Fruit fly (Drosophila melanogaster) whole organism, embryonic: ENCODE data around the gene CG15375.

ENCODE experiments used
- Bgb ChIP-seq: fragments of 200-800 bp; sonication (Bioruptor generic); IDR thresholded peaks from 2 replicates; pipeline ENCODE4 v1.3.6; 2022; ENCODE audit warnings: missing biosample characterization, missing genetic modification characterization; ENCODE audit not compliant: partially characterized antibody
- Blimp-1 ChIP-seq: fragments of 200-800 bp; sonication (Bioruptor generic); optimal IDR thresholded peaks from 3 replicates; lab custom pipeline; 2018; ENCODE audit warnings: missing biosample characterization, missing genetic modification characterization, mild to moderate bottlenecking, moderate library complexity, missing genetic modification reagents
- Bteb2 ChIP-seq: fragments of 200-800 bp; sonication (Bioruptor generic); optimal IDR thresholded peaks from 2 replicates; lab custom pipeline; 2016; ENCODE audit warnings: missing biosample characterization, missing genetic modification characterization
- CG12659 ChIP-seq: fragments of 200-800 bp; sonication (Bioruptor generic); optimal IDR thresholded peaks from 3 replicates; lab custom pipeline; 2017; ENCODE audit warnings: mild to moderate bottlenecking, missing biosample characterization, missing genetic modification reagents, missing genetic modification characterization
- CG14014 ChIP-seq: fragments of 200-800 bp; sonication (Bioruptor generic); IDR thresholded peaks from 2 replicates; pipeline ENCODE4 v1.3.6; 2022; ENCODE audit warnings: missing biosample characterization, missing genetic modification characterization
- CG15514 ChIP-seq: fragments of 200-800 bp; sonication (Bioruptor generic); optimal IDR thresholded peaks from 3 replicates; lab custom pipeline; 2017; ENCODE audit warnings: missing biosample characterization, missing genetic modification characterization, mild to moderate bottlenecking, moderate library complexity, missing genetic modification reagents
- CG16813 ChIP-seq: fragments of 200-800 bp; sonication (Bioruptor generic); IDR thresholded peaks from 3 replicates; pipeline ENCODE4 v1.3.6; 2022; ENCODE audit warnings: missing biosample characterization, missing genetic modification characterization; ENCODE audit not compliant: partially characterized antibody
- CG18262 ChIP-seq: fragments of 200-800 bp; optimal IDR thresholded peaks from 3 replicates; lab custom pipeline; 2019; ENCODE audit warnings: missing biosample characterization, mild to moderate bottlenecking, missing genetic modification characterization, moderate library complexity
- CG2129 ChIP-seq: fragments of 200-800 bp; sonication (Bioruptor generic); IDR thresholded peaks from 2 replicates; pipeline ENCODE4 v1.3.6; 2022; ENCODE audit warnings: missing biosample characterization, missing genetic modification characterization; ENCODE audit not compliant: partially characterized antibody
- CG3065 ChIP-seq: fragments of 200-800 bp; sonication (Bioruptor generic); optimal IDR thresholded peaks from 2 replicates; lab custom pipeline; 2016; ENCODE audit warnings: missing biosample characterization, missing genetic modification characterization
- CG4328 ChIP-seq: fragments of 200-800 bp; sonication (Bioruptor generic); optimal IDR thresholded peaks from 3 replicates; lab custom pipeline; 2017; ENCODE audit warnings: missing biosample characterization, missing genetic modification reagents, missing genetic modification characterization
- CG4617 ChIP-seq: fragments of 200-800 bp; sonication (Bioruptor generic); optimal IDR thresholded peaks from 3 replicates; lab custom pipeline; 2016; ENCODE audit warnings: missing biosample characterization, missing genetic modification characterization, borderline replicate concordance
- CG6765 ChIP-seq: fragments of 200-800 bp; sonication (Bioruptor generic); optimal IDR thresholded peaks from 3 replicates; lab custom pipeline; 2017; ENCODE audit warnings: missing biosample characterization, mild to moderate bottlenecking, missing genetic modification characterization
- CG6791 ChIP-seq: fragments of 200-800 bp; sonication (Bioruptor generic); IDR thresholded peaks from 3 replicates; pipeline ENCODE4 v1.3.6; 2022; ENCODE audit warnings: missing biosample characterization, missing genetic modification characterization; ENCODE audit not compliant: partially characterized antibody
- CG7786 ChIP-seq: fragments of 200-800 bp; sonication (Bioruptor generic); optimal IDR thresholded peaks from 2 replicates; lab custom pipeline; 2016; ENCODE audit warnings: missing biosample characterization, missing genetic modification characterization
- CG7963 ChIP-seq: fragments of 200-800 bp; sonication (Bioruptor generic); IDR thresholded peaks from 3 replicates; pipeline ENCODE4 v1.3.6; 2022; ENCODE audit warnings: missing biosample characterization, missing genetic modification characterization; ENCODE audit not compliant: partially characterized antibody
- CG8290 ChIP-seq, 3 experiments: fragments of 200-800 bp; sonication (Bioruptor generic); optimal IDR thresholded peaks; 2 replicates each; lab custom pipeline; 2016 to 2019; ENCODE audit warnings: missing biosample characterization in 3 of 3, missing genetic modification characterization in 3 of 3, mild to moderate bottlenecking in 2 of 3, moderate library complexity in 1 of 3
- CG8765 ChIP-seq: fragments of 200-800 bp; sonication (Bioruptor generic); IDR thresholded peaks from 2 replicates; pipeline ENCODE4 v1.3.6; 2022; ENCODE audit warnings: missing biosample characterization, missing genetic modification characterization
- CG9797 ChIP-seq: fragments of 200-800 bp; sonication (Bioruptor generic); optimal IDR thresholded peaks from 3 replicates; lab custom pipeline; 2018; ENCODE audit warnings: missing biosample characterization, mild to moderate bottlenecking, missing genetic modification characterization
- Dp ChIP-seq: fragments of 200-800 bp; sonication (Bioruptor generic); optimal IDR thresholded peaks from 2 replicates; lab custom pipeline; 2018; ENCODE audit warnings: missing biosample characterization, mild to moderate bottlenecking, missing genetic modification characterization, moderate library complexity
- Dref ChIP-seq: fragments of 200-800 bp; sonication (Bioruptor generic); IDR thresholded peaks from 2 replicates; pipeline ENCODE4 v1.3.6; 2022; ENCODE audit warnings: missing biosample characterization, missing genetic modification characterization
- E2f2 ChIP-seq: fragments of 200-800 bp; sonication (Bioruptor generic); IDR thresholded peaks from 2 replicates; pipeline ENCODE4 v1.3.6; 2022; ENCODE audit warnings: missing biosample characterization, missing genetic modification characterization
- HHEX ChIP-seq: fragments of 200-800 bp; sonication (Bioruptor generic); optimal IDR thresholded peaks from 3 replicates; lab custom pipeline; 2017; ENCODE audit warnings: missing biosample characterization, mild to moderate bottlenecking, missing genetic modification characterization, missing genetic modification reagents
- HLH3B ChIP-seq: fragments of 200-800 bp; sonication (Bioruptor generic); IDR thresholded peaks from 2 replicates; pipeline ENCODE4 v1.3.6; 2022; ENCODE audit warnings: missing biosample characterization, missing genetic modification characterization
- HmgZ ChIP-seq: fragments of 200-800 bp; sonication (Bioruptor generic); optimal IDR thresholded peaks from 2 replicates; lab custom pipeline; 2018; ENCODE audit warnings: missing biosample characterization, mild to moderate bottlenecking, missing genetic modification characterization
- Lhr ChIP-seq: fragments of 200-800 bp; sonication (Bioruptor generic); optimal IDR thresholded peaks from 3 replicates; lab custom pipeline; 2017; ENCODE audit warnings: mild to moderate bottlenecking, missing biosample characterization, missing genetic modification reagents, missing genetic modification characterization
- Myb ChIP-seq: fragments of 200-800 bp; sonication (Bioruptor generic); optimal IDR thresholded peaks from 2 replicates; lab custom pipeline; 2016; ENCODE audit warnings: missing biosample characterization, missing genetic modification characterization
- Rx ChIP-seq: fragments of 200-800 bp; sonication (Bioruptor generic); IDR thresholded peaks from 2 replicates; pipeline ENCODE4 v1.3.6; 2022; ENCODE audit warnings: missing biosample characterization, missing genetic modification characterization
- Tbp ChIP-seq: fragments of >200 bp; optimal IDR thresholded peaks from 2 replicates; lab custom pipeline; 2018; ENCODE audit warnings: missing biosample characterization, missing genetic modification characterization
- chinmo ChIP-seq: fragments of 200-800 bp; sonication (Bioruptor generic); IDR thresholded peaks from 4 replicates; pipeline ENCODE4 v1.3.6; 2022; ENCODE audit warnings: missing biosample characterization, missing genetic modification characterization; ENCODE audit not compliant: partially characterized antibody
- dm ChIP-seq: fragments of 200-800 bp; sonication (Bioruptor generic); optimal IDR thresholded peaks from 3 replicates; lab custom pipeline; 2016; ENCODE audit warnings: missing biosample characterization, missing genetic modification characterization
- ftz-f1 ChIP-seq: fragments of 200-800 bp; sonication (Bioruptor generic); optimal IDR thresholded peaks from 2 replicates; lab custom pipeline; 2016; ENCODE audit warnings: missing biosample characterization, missing genetic modification characterization
- knrl ChIP-seq: fragments of 200-800 bp; sonication (Bioruptor generic); IDR thresholded peaks from 3 replicates; pipeline ENCODE4 v1.3.6; 2022; ENCODE audit warnings: missing biosample characterization, missing genetic modification characterization; ENCODE audit not compliant: partially characterized antibody
- lov ChIP-seq, 2 experiments: fragments of 200-800 bp in 1 of 2; fragments of >200 bp in 1 of 2; sonication (Bioruptor generic) in 1 of 2; IDR thresholded peaks in 1 of 2; optimal IDR thresholded peaks in 1 of 2; 2 replicates in 1 of 2; 3 replicates in 1 of 2; pipeline versions ENCODE4 v1.3.6 to Lab custom; 2017 to 2022; ENCODE audit warnings: missing biosample characterization in 1 of 2, missing genetic modification characterization in 1 of 2
- mld ChIP-seq: fragments of 200-800 bp; sonication (Bioruptor generic); IDR thresholded peaks from 3 replicates; pipeline ENCODE4 v1.3.6; 2022; ENCODE audit warnings: missing biosample characterization, missing genetic modification characterization; ENCODE audit not compliant: partially characterized antibody
- nerfin-2 ChIP-seq: fragments of 200-800 bp; sonication (Bioruptor generic); IDR thresholded peaks from 2 replicates; pipeline ENCODE4 v1.3.6; 2022; ENCODE audit warnings: missing biosample characterization, missing genetic modification characterization; ENCODE audit not compliant: partially characterized antibody
- nmo ChIP-seq: fragments of 200-800 bp; sonication (Bioruptor generic); optimal IDR thresholded peaks from 2 replicates; lab custom pipeline; 2018; ENCODE audit warnings: missing biosample characterization, mild to moderate bottlenecking, missing genetic modification characterization, moderate library complexity
- run ChIP-seq: fragments of 200-800 bp; sonication (Bioruptor generic); optimal IDR thresholded peaks from 3 replicates; lab custom pipeline; 2018; ENCODE audit warnings: missing biosample characterization, mild to moderate bottlenecking, missing genetic modification characterization
- sens ChIP-seq: fragments of 200-800 bp; sonication (Bioruptor generic); peaks from one replicate; lab custom pipeline; 2016; ENCODE audit warnings: missing biosample characterization, missing genetic modification characterization
- slou ChIP-seq: fragments of 200-800 bp; sonication (Bioruptor generic); optimal IDR thresholded peaks from 3 replicates; lab custom pipeline; 2016; ENCODE audit warnings: missing biosample characterization, missing genetic modification characterization
- tin ChIP-seq: fragments of 200-800 bp; sonication (Bioruptor generic); optimal IDR thresholded peaks from 3 replicates; lab custom pipeline; 2016; ENCODE audit warnings: missing biosample characterization, missing genetic modification characterization
- tna ChIP-seq: fragments of 200-800 bp; sonication (Bioruptor generic); IDR thresholded peaks from 2 replicates; pipeline ENCODE4 v1.3.6; 2022; ENCODE audit warnings: missing biosample characterization, missing genetic modification characterization; ENCODE audit not compliant: partially characterized antibody
- toy ChIP-seq: fragments of 200-800 bp; sonication (Bioruptor generic); IDR thresholded peaks from 2 replicates; pipeline ENCODE4 v1.3.6; 2022; ENCODE audit warnings: missing biosample characterization, missing genetic modification characterization
- unc-4 ChIP-seq: fragments of 200-800 bp; sonication (Bioruptor generic); IDR thresholded peaks from 2 replicates; pipeline ENCODE4 v1.3.6; 2022; ENCODE audit warnings: missing biosample characterization, missing genetic modification characterization; ENCODE audit not compliant: partially characterized antibody
- vnd ChIP-seq: fragments of 200-800 bp; sonication (Bioruptor generic); IDR thresholded peaks from 3 replicates; pipeline ENCODE4 v1.3.6; 2022; ENCODE audit warnings: missing biosample characterization, missing genetic modification characterization; ENCODE audit not compliant: partially characterized antibody
- zfh2 ChIP-seq: fragments of 200-800 bp; sonication (Bioruptor generic); optimal IDR thresholded peaks from 2 replicates; lab custom pipeline; 2016; ENCODE audit warnings: missing biosample characterization, missing genetic modification characterization

The CG15375 gene

DNA sequence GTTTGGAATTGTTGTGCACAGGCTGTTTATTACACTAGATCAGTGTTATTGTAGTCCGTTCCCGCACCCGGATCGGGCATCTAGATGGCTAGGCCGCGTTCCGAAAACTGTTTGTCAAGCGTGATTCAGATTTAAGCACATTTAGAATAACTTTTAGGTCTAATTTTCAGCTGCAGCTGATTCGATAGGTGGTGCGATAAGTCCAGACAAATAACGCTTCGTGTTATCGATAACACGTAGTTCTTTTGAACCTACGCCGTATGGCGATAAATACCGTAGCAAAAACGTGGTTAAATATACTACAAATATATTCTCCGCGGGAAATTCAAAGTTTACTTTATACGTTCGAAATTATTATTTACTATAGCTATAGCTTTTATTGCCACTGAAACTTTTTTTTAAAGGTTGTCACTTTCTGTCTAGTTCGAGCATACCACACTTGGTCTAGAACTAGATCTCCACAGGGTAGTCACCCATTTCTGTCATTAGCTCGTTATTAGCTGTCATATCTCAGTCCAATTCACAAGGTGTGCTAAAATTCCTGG, at the start of gene CG15375, which contains the start of gene Cmtr1 (continued):
- no peak for TF ChIP-seq CG4328 (GFP tag; lab: Kevin White, UChicago)
- peak; percentile 68 for TF ChIP-seq nerfin-2 (GFP tag; lab: Robert Waterston, UW)
- no peak for TF ChIP-seq CG7786
- TF ChIP-seq HHEX (GFP tag; lab: Kevin White, UChicago): no peak
- no peak for TF ChIP-seq Rx
- no peak for TF ChIP-seq CG3065 (GFP tag; lab: Kevin White, UChicago)
- TF ChIP-seq mld (GFP tag; lab: Robert Waterston, UW): peak; percentile 71; the same call in 2 of the 3 replicates
- peak; percentile 74; the same call in 3 of the 4 replicates for TF ChIP-seq chinmo (GFP tag; lab: Robert Waterston, UW)
- TF ChIP-seq dm (GFP tag; lab: Kevin White, UChicago): peak; percentile 47
- TF ChIP-seq zfh2: no peak
- peak; percentile 44 for TF ChIP-seq CG2129 (GFP tag; lab: Robert Waterston, UW)
- TF ChIP-seq ftz-f1 (GFP tag; lab: Kevin White, UChicago): no peak
- peak; percentile 75 for TF ChIP-seq tna (GFP tag; lab: Robert Waterston, UW)
- TF ChIP-seq CG15514 (GFP tag; lab: Kevin White, UChicago): peak; percentile 98
- TF ChIP-seq Dref (GFP tag; lab: Robert Waterston, UW): peak; percentile 87
- TF ChIP-seq CG8765: no peak
- TF ChIP-seq lov (optimal IDR thresholded peaks at IDR 0.05; lab: Kevin White, UChicago): no peak
- no peak for TF ChIP-seq lov (GFP tag; IDR thresholded peaks at IDR 0.05; lab: Robert Waterston, UW)
- peak; percentile 65 for TF ChIP-seq CG4617
- TF ChIP-seq Dp (GFP tag; lab: Kevin White, UChicago): peak; percentile 85
- no peak for TF ChIP-seq tin (GFP tag; lab: Kevin White, UChicago)
- TF ChIP-seq knrl (GFP tag; lab: Robert Waterston, UW): peak; percentile 65; the same call in 2 of the 3 replicates
- peak; percentile 74 for TF ChIP-seq CG7963 (GFP tag; lab: Robert Waterston, UW)
- TF ChIP-seq nmo (GFP tag; lab: Kevin White, UChicago): peak; percentile 18
- TF ChIP-seq unc-4 (GFP tag; lab: Robert Waterston, UW): peak; percentile 81
- peak; percentile 80 for TF ChIP-seq CG6791
- no peak for TF ChIP-seq Blimp-1
- TF ChIP-seq slou (GFP tag; lab: Kevin White, UChicago): no peak
- peak; percentile 7 for TF ChIP-seq HmgZ (tag; lab: Kevin White, UChicago)
- TF ChIP-seq E2f2 (GFP tag; lab: Robert Waterston, UW): peak; percentile 92
- TF ChIP-seq CG9797 (GFP tag; lab: Kevin White, UChicago): peak; percentile 35
- TF ChIP-seq Bteb2 (GFP tag; lab: Kevin White, UChicago): no peak
- TF ChIP-seq Bgb (GFP tag; lab: Robert Waterston, UW): peak; percentile 84
- no peak for TF ChIP-seq CG8290 (GFP tag; optimal IDR thresholded peaks at IDR 0.05; lab: Kevin White, UChicago)
- TF ChIP-seq CG8290 (tag; optimal IDR thresholded peaks at IDR 0.05; lab: Kevin White, UChicago): no peak
- peak; percentile 73 for TF ChIP-seq CG16813
- TF ChIP-seq sens (GFP tag; lab: Kevin White, UChicago): peak; percentile 53
- TF ChIP-seq Myb (GFP tag; lab: Kevin White, UChicago): peak; percentile 12
- TF ChIP-seq toy (GFP tag; lab: Robert Waterston, UW): no peak
- TF ChIP-seq Lhr (GFP tag; lab: Kevin White, UChicago): peak; percentile 16
- TF ChIP-seq Tbp (GFP tag; lab: Kevin White, UChicago): no peak
- no peak for TF ChIP-seq HLH3B (GFP tag; lab: Robert Waterston, UW)
- TF ChIP-seq CG14014 (GFP tag; lab: Robert Waterston, UW): no peak
- TF ChIP-seq vnd: peak; percentile 71
- TF ChIP-seq CG12659 (GFP tag; lab: Kevin White, UChicago): peak; percentile 14
- no peak for TF ChIP-seq CG6765
- no peak for TF ChIP-seq run (tag; lab: Kevin White, UChicago)
- no peak for TF ChIP-seq CG18262 (tag; lab: Kevin White, UChicago)
